Worm (Caenorhabditis elegans) whole organism, L3 larva: ENCODE measurements around the gene algn-11.

Experiments
- aly-2 ChIP-seq: fragments of 150-350 bp; optimal IDR thresholded peaks from 2 replicates; lab custom pipeline; 2014; ENCODE audit warnings: missing biosample characterization, missing genetic modification characterization
- ama-1 ChIP-seq: fragments of 150-350 bp; optimal IDR thresholded peaks from 2 replicates; lab custom pipeline; 2018
- elt-1 ChIP-seq: fragments of 150-350 bp; optimal IDR thresholded peaks from 2 replicates; lab custom pipeline; 2014; ENCODE audit warnings: missing biosample characterization, missing genetic modification characterization
- hmg-11 ChIP-seq: sonication (generic microtip); optimal IDR thresholded peaks from 2 replicates; lab custom pipeline; 2016; ENCODE audit warnings: missing genetic modification characterization, missing compliant biosample characterization
- lin-39 ChIP-seq: fragments of 150-350 bp; optimal IDR thresholded peaks from 2 replicates; lab custom pipeline; 2018; ENCODE audit warnings: missing biosample characterization, missing genetic modification reagents, missing genetic modification characterization
- skn-1 ChIP-seq: fragments of 150-350 bp; optimal IDR thresholded peaks from 2 replicates; lab custom pipeline; 2014; ENCODE audit warnings: missing biosample characterization, missing genetic modification characterization
- ztf-4 ChIP-seq: fragments of 150-350 bp; optimal IDR thresholded peaks from 2 replicates; lab custom pipeline; 2014; ENCODE audit warnings: missing biosample characterization, missing genetic modification characterization

DNA sequence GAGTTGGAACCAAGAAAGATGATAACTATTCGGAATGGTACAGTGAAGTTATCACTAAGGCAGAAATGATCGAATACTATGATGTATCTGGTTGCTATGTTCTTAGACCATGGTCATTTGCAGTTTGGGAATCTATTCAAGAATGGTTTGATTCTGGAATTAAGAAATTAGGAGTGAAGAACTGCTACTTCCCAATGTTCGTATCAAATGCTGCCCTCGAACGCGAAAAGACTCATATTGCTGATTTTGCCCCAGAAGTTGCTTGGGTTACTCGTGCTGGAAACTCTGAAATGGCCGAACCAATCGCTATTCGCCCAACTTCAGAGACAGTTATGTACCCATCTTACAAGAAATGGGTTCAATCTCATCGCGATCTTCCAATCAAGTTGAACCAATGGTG, 50.9 kb downstream of the algn-11 start:
- no peak for TF ChIP-seq ama-1 (lab: Kevin White, UChicago)
- no peak for TF ChIP-seq hmg-11 (tag; lab: Kevin White, UChicago)
- no peak for TF ChIP-seq ztf-4 (tag; lab: Kevin White, UChicago)
- TF ChIP-seq elt-1 (tag; lab: Kevin White, UChicago) = no peak
- TF ChIP-seq lin-39 (tag; lab: Kevin White, UChicago) = no peak
- TF ChIP-seq aly-2 (tag; lab: Kevin White, UChicago) = no peak
- TF ChIP-seq skn-1 (tag; lab: Kevin White, UChicago) = no peak
